Fruit fly (Drosophila melanogaster): ENCODE measurements around the gene CG9449.

DNA sequence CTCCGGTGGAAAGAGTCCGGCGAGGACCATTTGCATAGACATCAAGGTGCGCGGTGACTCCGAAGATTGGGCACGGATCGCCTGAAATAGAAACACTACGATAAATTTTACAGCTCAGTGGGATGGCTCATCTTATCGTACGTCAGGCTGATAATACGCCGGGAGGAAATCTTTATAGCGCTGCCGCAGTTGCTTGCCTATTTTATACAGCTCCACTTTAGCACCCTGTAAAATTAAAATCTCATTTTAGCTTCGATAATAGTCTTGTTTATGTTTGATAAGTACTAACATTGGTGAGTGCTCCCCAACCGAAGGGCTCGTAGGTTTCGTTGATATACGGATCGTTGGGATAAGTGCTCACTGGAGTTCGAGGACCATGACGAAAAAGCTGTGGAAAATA is 1.8 kb upstream of the CG9449 start:
- no peak for TF ChIP-seq Crg-1 (GFP tag; optimal IDR thresholded peaks at IDR 0.05)
- no peak for TF ChIP-seq CG11617 (GFP tag; optimal IDR thresholded peaks at IDR 0.05)
- TF ChIP-seq Clk (GFP tag; optimal IDR thresholded peaks at IDR 0.05), result no peak
- no peak for TF ChIP-seq CG14711 (tag; optimal IDR thresholded peaks at IDR 0.05)
- no peak for TF ChIP-seq Hr96 (GFP tag; optimal IDR thresholded peaks at IDR 0.05)
- TF ChIP-seq pad (GFP tag; optimal IDR thresholded peaks at IDR 0.05), result no peak
- no peak for TF ChIP-seq cnc (optimal IDR thresholded peaks at IDR 0.05)
- no peak for TF ChIP-seq Mnt (GFP tag; optimal IDR thresholded peaks at IDR 0.05)
- TF ChIP-seq toe (GFP tag; optimal IDR thresholded peaks at IDR 0.05), result no peak
- no peak for TF ChIP-seq CG1620 (GFP tag; optimal IDR thresholded peaks at IDR 0.05)

Measured in whole organism, adult.